Worm (Caenorhabditis elegans) whole organism, L4/young adult: ENCODE measurements around the gene T15H9.5.

Experiments
- W03F9.2 ChIP-seq: fragments of 150-350 bp; optimal IDR thresholded peaks from 2 replicates; lab custom pipeline; 2014; ENCODE audit warnings: missing biosample characterization, missing genetic modification characterization
- dao-5 ChIP-seq: sonication (generic microtip); optimal IDR thresholded peaks from 2 replicates; lab custom pipeline; 2016; ENCODE audit warnings: missing genotype, missing genetic modification characterization, moderate library complexity, missing compliant biosample characterization
- him-1 ChIP-seq: sonication (generic microtip); optimal IDR thresholded peaks from 2 replicates; lab custom pipeline; 2016; ENCODE audit warnings: missing genotype, missing genetic modification reagents, missing genetic modification characterization, missing compliant biosample characterization

ce11 chrII:9600022-9600722 is 11.1 kb downstream of the T15H9.5 start:
- no peak for TF ChIP-seq dao-5 (tag; lab: Kevin White, UChicago)
- no peak for TF ChIP-seq W03F9.2 (tag; lab: Kevin White, UChicago)
- no peak for TF ChIP-seq him-1 (tag; lab: Kevin White, UChicago)
